Worm (Caenorhabditis elegans): ENCODE results near the gene T25B9.9.

- no peak for TF ChIP-seq mdl-1 (tag; optimal IDR thresholded peaks at IDR 0.05)
- TF ChIP-seq unc-62 (GFP tag; optimal IDR thresholded peaks at IDR 0.05) = no peak
- no peak for TF ChIP-seq ceh-28 (tag; optimal IDR thresholded peaks at IDR 0.05)
Measured at ce11 chrIV:10796707-10797106, 27.3 kb downstream of the T25B9.9 start.

Data from whole organism, L3 larva.